Fruit fly (Drosophila melanogaster): ENCODE measurements around the gene Klc.

- TF ChIP-seq ttk (optimal IDR thresholded peaks at IDR 0.05): no peak
- TF ChIP-seq psq (optimal IDR thresholded peaks at IDR 0.05): no peak
- TF ChIP-seq Sin3A (optimal IDR thresholded peaks at IDR 0.05): no peak
Observed at dm6 chr3L:12749567-12750535, at the start of gene Klc, which contains the start of gene CG10984.
